Fruit fly (Drosophila melanogaster): Measurements from ENCODE around the gene CG31525.

dm6 chr3R:4419482-4419881 lies 7.3 kb upstream of the CG31525 start, which contains the start of gene CG32944:
- no peak for TF ChIP-seq kay (GFP tag; ENCODE audit: borderline replicate concordance)
- TF ChIP-seq Hr96 (GFP tag; optimal IDR thresholded peaks at IDR 0.05): no peak
- TF ChIP-seq Clk (GFP tag; optimal IDR thresholded peaks at IDR 0.05): no peak
- no peak for TF ChIP-seq Crg-1 (GFP tag; optimal IDR thresholded peaks at IDR 0.05)
- TF ChIP-seq CG14711 (tag; optimal IDR thresholded peaks at IDR 0.05): no peak
- TF ChIP-seq bab1 (GFP tag; optimal IDR thresholded peaks at IDR 0.05): no peak
- no peak for TF ChIP-seq CG5204 (GFP tag; optimal IDR thresholded peaks at IDR 0.05)
- no peak for TF ChIP-seq pad (GFP tag; optimal IDR thresholded peaks at IDR 0.05)
- no peak for TF ChIP-seq CG7045 (GFP tag; optimal IDR thresholded peaks at IDR 0.05)
- no peak for TF ChIP-seq cnc (optimal IDR thresholded peaks at IDR 0.05)
- no peak for TF ChIP-seq CG12768 (GFP tag; optimal IDR thresholded peaks at IDR 0.05)
- no peak for TF ChIP-seq CG1620 (GFP tag; optimal IDR thresholded peaks at IDR 0.05)

Measured in whole organism, adult.